Worm (Caenorhabditis elegans): ENCODE measurements around the gene sgca-1.

The sgca-1 gene

ce11 chrX:6739034-6740008 lies 50.0 kb downstream of the sgca-1 start (continued):
- TF ChIP-seq ets-5 (GFP tag; IDR thresholded peaks at IDR 0.05) (no peak), lir-3 (tag; optimal IDR thresholded peaks at IDR 0.05; ENCODE audit: poor library complexity) (peak; percentile 15), tlp-1 (tag; optimal IDR thresholded peaks at IDR 0.05) (no peak), efl-1 (optimal IDR thresholded peaks at IDR 0.05) (no peak), efl-1 (GFP tag; optimal IDR thresholded peaks at IDR 0.05 in 1 of 2) (peak in 1 of 2 experiments; percentile 2), Y116A8C.19 (tag; optimal IDR thresholded peaks at IDR 0.05; ENCODE audit: borderline replicate concordance) (no peak), aly-2 (tag; optimal IDR thresholded peaks at IDR 0.05) (no peak), elt-2 (tag; optimal IDR thresholded peaks at IDR 0.05) (peak; percentile 75), skn-1 (tag; optimal IDR thresholded peaks at IDR 0.05) (peak; percentile 4), zip-4 (GFP tag; optimal IDR thresholded peaks at IDR 0.05) (no peak), egl-27 (tag; optimal IDR thresholded peaks at IDR 0.05) (no peak), fos-1 (tag; optimal IDR thresholded peaks at IDR 0.05) (no peak), C04F5.9 (tag; optimal IDR thresholded peaks at IDR 0.05) (no peak), swsn-7 (tag; optimal IDR thresholded peaks at IDR 0.05) (peak; percentile 38), elt-3 (tag; optimal IDR thresholded peaks at IDR 0.05) (peak in 2 of 6 experiments; percentile 49 to 64), mep-1 (tag; optimal IDR thresholded peaks at IDR 0.05) (peak; percentile 48), ztf-4 (tag; optimal IDR thresholded peaks at IDR 0.05) (no peak), nhr-85 (tag) (peak; percentile 95), mab-9 (GFP tag; IDR thresholded peaks at IDR 0.05) (no peak), ceh-8 (GFP tag; optimal IDR thresholded peaks at IDR 0.05) (no peak), unc-130 (tag; optimal IDR thresholded peaks at IDR 0.05) (peak; percentile 54), hlh-17 (GFP tag; optimal IDR thresholded peaks at IDR 0.05; ENCODE audit: borderline replicate concordance) (no peak), vab-15 (tag; optimal IDR thresholded peaks at IDR 0.05) (peak; percentile 78), nhr-77 (tag; optimal IDR thresholded peaks at IDR 0.05) (no peak), nhr-47 (tag; optimal IDR thresholded peaks at IDR 0.05) (peak; percentile 42), dpl-1 (GFP tag; optimal IDR thresholded peaks at IDR 0.05) (peak in 1 of 3 experiments; percentile 9), lin-35 (GFP tag; optimal IDR thresholded peaks at IDR 0.05) (peak in 1 of 2 experiments; percentile 56), mdl-1 (tag; optimal IDR thresholded peaks at IDR 0.05) (peak in 1 of 2 experiments; percentile 15), alr-1 (tag; optimal IDR thresholded peaks at IDR 0.05; ENCODE audit: borderline replicate concordance) (no peak), ceh-63 (GFP tag; optimal IDR thresholded peaks at IDR 0.05) (no peak), mef-2 (tag; optimal IDR thresholded peaks at IDR 0.05) (peak; percentile 12), isw-1 (GFP tag; IDR thresholded peaks at IDR 0.05) (no peak), pqm-1 (tag; optimal IDR thresholded peaks at IDR 0.05) (no peak), nhr-90 (tag; optimal IDR thresholded peaks at IDR 0.05; ENCODE audit: poor library complexity) (peak; percentile 58), ces-1 (GFP tag; optimal IDR thresholded peaks at IDR 0.05) (no peak), dsc-1 (tag; optimal IDR thresholded peaks at IDR 0.05) (peak; percentile 46), lsy-2 (tag; optimal IDR thresholded peaks at IDR 0.05) (peak; percentile 18 to 43), jun-1 (tag; optimal IDR thresholded peaks at IDR 0.05) (no peak), egl-13 (tag; optimal IDR thresholded peaks at IDR 0.05) (peak; percentile 44), snu-23 (GFP tag; optimal IDR thresholded peaks at IDR 0.05) (peak; percentile 75), blmp-1 (tag; optimal IDR thresholded peaks at IDR 0.05) (peak; percentile 50), lin-39 (tag; optimal IDR thresholded peaks at IDR 0.05) (no peak)

Data from whole organism, L1 larva.